Worm (Caenorhabditis elegans): ENCODE measurements around the gene ZK637.4.

ZK637.4 gene

ce11 chrIII:8913469-8913868, 19.9 kb downstream of the ZK637.4 start, which contains the start of gene trxr-2:
trxr-2 (plus strand) TSS chrIII:8913769.
- TF ChIP-seq unc-62 (GFP tag; optimal IDR thresholded peaks at IDR 0.05): no peak

ce11 chrIII:8917879-8918381, 24.4 kb downstream of the ZK637.4 start, which contains the start of gene cdc-25.3:
cdc-25.3 (minus strand) TSS chrIII:8917929.
- no peak for TF ChIP-seq unc-62 (GFP tag; optimal IDR thresholded peaks at IDR 0.05)

DNA sequence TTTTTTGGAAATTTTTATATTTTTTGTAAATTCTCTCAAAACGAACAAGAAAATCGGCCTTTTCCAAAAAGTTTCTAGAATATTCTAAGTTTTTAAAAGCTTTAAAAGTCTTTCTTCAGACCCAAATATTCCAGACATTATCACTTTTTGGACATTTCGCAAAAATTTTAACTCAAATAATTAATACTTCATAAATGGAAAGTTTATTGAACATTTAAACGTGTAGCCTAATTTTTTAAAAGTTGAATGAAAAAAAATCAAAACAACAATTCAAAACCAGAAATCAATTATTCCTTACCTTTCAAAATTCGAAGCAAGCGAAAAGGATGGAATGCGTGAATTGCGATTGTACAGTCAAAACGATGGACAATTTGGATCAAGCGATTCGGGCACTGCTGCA, 26.2 kb downstream of the ZK637.4 start, which contains the start of gene ZK637.15:
ZK637.15 (plus strand) TSS at position 301 of the 400 bp plus-strand sequence.
- TF ChIP-seq unc-62 (GFP tag; optimal IDR thresholded peaks at IDR 0.05): no peak

DNA sequence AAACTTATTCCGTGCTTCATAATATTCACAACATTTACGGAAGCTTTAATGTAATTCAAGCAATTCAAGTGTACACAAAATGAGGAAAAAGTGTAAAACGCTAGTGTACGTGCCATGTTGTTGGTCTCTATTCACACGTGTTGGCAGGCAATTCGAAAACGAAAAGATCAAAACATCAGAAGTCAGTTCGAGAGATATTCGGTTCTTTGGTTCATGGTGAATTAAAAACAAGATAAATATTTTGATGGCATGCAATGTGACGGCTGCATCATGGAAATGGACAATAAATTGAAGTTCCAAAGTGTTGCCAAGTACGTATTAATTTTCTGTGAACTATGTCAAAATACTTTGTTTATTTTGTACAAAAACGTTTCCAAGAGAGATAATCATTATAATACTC, 28.5 kb downstream of the ZK637.4 start:
- TF ChIP-seq unc-62 (GFP tag; optimal IDR thresholded peaks at IDR 0.05): no peak

ce11 chrIII:8923240-8923734, 29.7 kb downstream of the ZK637.4 start, which contains the start of gene glb-1:
glb-1 (minus strand) TSS chrIII:8923290.
- no peak for TF ChIP-seq unc-62 (GFP tag; optimal IDR thresholded peaks at IDR 0.05)

DNA sequence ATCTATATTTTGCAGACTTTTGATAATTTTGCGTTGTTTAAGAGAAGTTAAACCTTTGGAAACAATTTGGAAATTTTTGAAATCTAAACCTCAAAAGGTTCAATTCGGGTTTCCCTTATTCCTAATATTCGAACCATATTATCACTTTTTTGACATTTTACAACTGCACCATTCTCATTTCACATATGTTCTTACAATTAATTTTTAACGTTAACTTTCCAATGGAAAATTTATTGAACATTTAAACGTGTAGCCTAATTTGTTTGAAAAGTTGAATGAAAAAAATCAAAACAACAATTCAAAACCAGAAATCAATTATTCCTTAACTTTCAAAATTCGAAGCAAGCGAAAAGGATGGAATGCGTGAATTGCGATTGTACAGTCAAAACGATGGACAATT, 30.4 kb downstream of the ZK637.4 start, which contains the start of gene ZK637.12:
ZK637.12 (plus strand) TSS at position 301 of the 400 bp plus-strand sequence.
- no peak for TF ChIP-seq unc-62 (GFP tag; optimal IDR thresholded peaks at IDR 0.05)

ce11 chrIII:8925539-8925938, 32.0 kb downstream of the ZK637.4 start:
- TF ChIP-seq unc-62 (GFP tag; optimal IDR thresholded peaks at IDR 0.05): no peak

ce11 chrIII:8926512-8926911, 32.9 kb downstream of the ZK637.4 start:
- no peak for TF ChIP-seq unc-62 (GFP tag; optimal IDR thresholded peaks at IDR 0.05)

DNA sequence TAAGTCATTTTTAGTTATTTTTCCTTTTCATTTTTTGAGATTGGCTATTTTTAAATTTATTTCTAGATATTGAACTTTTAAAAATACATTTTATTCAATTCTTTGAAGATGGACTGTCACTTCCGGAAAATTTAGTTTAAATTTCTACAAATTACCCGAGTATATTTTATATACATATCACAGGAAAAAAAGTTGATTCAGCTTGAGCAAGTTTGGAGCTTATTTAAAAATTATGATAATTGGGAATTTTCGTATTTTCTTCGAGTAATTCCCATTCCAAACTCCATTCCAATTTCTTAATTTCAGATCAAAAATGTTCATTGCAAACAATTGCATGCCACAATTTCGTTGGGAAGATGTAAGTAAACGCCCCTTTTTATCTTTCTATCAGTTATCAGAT, 36.2 kb downstream of the ZK637.4 start, which contains the start of gene arrd-15:
arrd-15 (plus strand) TSS at position 301 of the 400 bp plus-strand sequence.
- no peak for TF ChIP-seq unc-62 (GFP tag; optimal IDR thresholded peaks at IDR 0.05)

DNA sequence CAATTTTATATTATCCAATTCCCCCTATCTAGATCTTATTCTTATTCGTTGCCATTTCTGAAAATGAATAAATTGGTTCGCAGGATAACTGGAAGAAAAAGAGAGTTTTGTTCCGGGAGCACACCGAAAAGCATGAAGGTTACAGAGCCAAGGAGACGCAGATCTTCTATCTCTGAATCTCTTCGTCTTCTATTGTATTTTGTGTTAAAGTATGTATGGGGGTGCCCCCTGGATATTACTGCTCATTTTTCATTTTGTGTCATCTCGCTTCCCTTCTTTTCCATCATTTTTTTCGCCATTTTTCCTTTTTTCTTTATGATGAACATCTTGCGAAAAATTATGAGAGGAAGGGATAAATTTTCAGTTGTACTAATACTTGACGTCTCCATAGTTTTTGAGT, 40.1 kb downstream of the ZK637.4 start:
- TF ChIP-seq unc-62 (GFP tag; optimal IDR thresholded peaks at IDR 0.05): no peak

ce11 chrIII:8934378-8934777, 40.8 kb downstream of the ZK637.4 start:
- TF ChIP-seq unc-62 (GFP tag; optimal IDR thresholded peaks at IDR 0.05): no peak

- no peak for TF ChIP-seq unc-62 (GFP tag; optimal IDR thresholded peaks at IDR 0.05)
These were observed 44.0 kb downstream of the ZK637.4 start for ce11 chrIII:8937571-8937970.
